Fruit fly (Drosophila melanogaster): ENCODE measurements around the gene CG9626.

DNA sequence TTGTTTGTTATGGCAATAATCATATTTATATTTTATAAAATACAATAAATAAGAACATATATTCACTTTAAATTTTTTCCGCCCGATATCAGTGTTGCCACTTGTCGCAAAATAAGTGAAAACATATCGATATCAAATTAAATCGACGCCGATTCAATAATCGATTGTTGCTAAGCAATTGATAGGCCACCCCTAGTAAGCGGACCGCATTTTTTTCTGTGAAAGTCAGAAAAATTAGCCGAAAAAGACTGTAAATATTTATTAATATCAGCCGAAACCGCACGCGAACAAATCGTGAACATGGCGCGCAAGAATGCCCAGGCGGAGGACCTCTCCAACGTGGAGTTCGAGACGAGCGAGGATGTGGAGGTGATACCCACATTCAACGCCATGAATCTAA lies 12.3 kb upstream of the CG9626 start, which contains the start of gene CG7483:
- TF ChIP-seq Dll (optimal IDR thresholded peaks at IDR 0.05) = no peak
- TF ChIP-seq pan (optimal IDR thresholded peaks at IDR 0.05) = no peak
- TF ChIP-seq psq (optimal IDR thresholded peaks at IDR 0.05) = no peak

Data from whole organism.